Worm (Caenorhabditis elegans) whole organism, L4 larva: ENCODE data around the gene F53F4.12.
A peak's percentile ranks its signal among the peaks of the same experiment; 100 is the strongest.

Experiments used
- aly-2 ChIP-seq: sonication (generic microtip); optimal IDR thresholded peaks from 2 replicates; lab custom pipeline; 2018; ENCODE audit warnings: missing biosample characterization, missing genetic modification characterization
- ceh-62 ChIP-seq: sonication (generic microtip); optimal IDR thresholded peaks from 2 replicates; lab custom pipeline; 2017; ENCODE audit warnings: missing biosample characterization, missing genetic modification characterization
- lsy-2 ChIP-seq, 2 experiments: fragments of 150-350 bp in 1 of 2; sonication (generic microtip) in 1 of 2; optimal IDR thresholded peaks; 2 replicates each; lab custom pipeline; 2014 to 2017; ENCODE audit warnings: missing biosample characterization in 2 of 2, missing genetic modification characterization in 2 of 2
- nhr-28 ChIP-seq: fragments of 150-350 bp; optimal IDR thresholded peaks from 2 replicates; lab custom pipeline; 2014; ENCODE audit warnings: missing biosample characterization, missing genetic modification characterization
- pqm-1 ChIP-seq: sonication (generic microtip); optimal IDR thresholded peaks from 2 replicates; lab custom pipeline; 2017; ENCODE audit warnings: missing biosample characterization, missing genetic modification characterization
- unc-39 ChIP-seq: sonication (generic microtip); optimal IDR thresholded peaks from 2 replicates; lab custom pipeline; 2017; ENCODE audit warnings: missing biosample characterization, missing genetic modification characterization
- vab-7 ChIP-seq: fragments of 200-800 bp; sonication (Bioruptor generic); IDR thresholded peaks from 2 replicates; pipeline ENCODE4 v1.3.6; 2022; ENCODE audit warnings: missing genetic modification reagents, missing genetic modification characterization, missing compliant biosample characterization

DNA sequence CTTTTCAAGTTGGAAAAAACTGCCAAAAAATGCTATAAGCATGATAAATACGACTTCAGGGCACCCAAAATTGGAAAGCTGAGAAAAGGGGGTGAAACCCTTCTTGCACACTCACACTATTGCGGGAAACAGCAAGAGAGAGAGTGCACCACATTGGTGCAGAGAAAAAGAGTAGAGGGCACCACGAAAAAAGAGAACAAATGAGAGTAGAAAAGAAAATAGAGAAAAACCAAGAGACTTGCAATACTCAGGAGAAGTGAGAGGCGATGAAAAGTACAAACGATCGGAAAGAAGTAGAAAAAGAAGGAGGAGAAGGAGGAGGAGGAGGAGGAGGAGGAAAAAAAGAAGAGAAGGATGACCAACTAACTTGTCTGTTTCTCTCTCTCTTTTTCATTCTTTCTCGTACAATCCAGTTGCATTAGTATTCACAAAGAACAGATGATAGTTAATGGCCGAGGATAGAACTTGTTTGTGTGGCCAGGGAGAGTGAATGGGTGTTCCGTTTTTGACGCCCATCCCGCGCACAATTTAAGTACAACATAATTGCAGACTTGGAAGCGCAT is 29.4 kb downstream of the F53F4.12 start:
- peak; percentile 32 for TF ChIP-seq nhr-28 (tag; lab: Kevin White, UChicago)
- no peak for TF ChIP-seq vab-7
- TF ChIP-seq pqm-1 (tag; lab: Kevin White, UChicago): no peak
- no peak for TF ChIP-seq aly-2 (tag; lab: Kevin White, UChicago)
- TF ChIP-seq unc-39: no peak
- TF ChIP-seq lsy-2 (tag; optimal IDR thresholded peaks at IDR 0.05; lab: Kevin White, UChicago): peak; percentile 51 to 77
- TF ChIP-seq ceh-62 (tag; lab: Kevin White, UChicago): no peak
